Worm (Caenorhabditis elegans): ENCODE results near the gene Y39A3CL.4.
"Not testable (repeated sequence)": the region's sequence is repeated elsewhere in the genome, so short reads cannot be mapped to it uniquely, and the experiment has no call there.

DNA sequence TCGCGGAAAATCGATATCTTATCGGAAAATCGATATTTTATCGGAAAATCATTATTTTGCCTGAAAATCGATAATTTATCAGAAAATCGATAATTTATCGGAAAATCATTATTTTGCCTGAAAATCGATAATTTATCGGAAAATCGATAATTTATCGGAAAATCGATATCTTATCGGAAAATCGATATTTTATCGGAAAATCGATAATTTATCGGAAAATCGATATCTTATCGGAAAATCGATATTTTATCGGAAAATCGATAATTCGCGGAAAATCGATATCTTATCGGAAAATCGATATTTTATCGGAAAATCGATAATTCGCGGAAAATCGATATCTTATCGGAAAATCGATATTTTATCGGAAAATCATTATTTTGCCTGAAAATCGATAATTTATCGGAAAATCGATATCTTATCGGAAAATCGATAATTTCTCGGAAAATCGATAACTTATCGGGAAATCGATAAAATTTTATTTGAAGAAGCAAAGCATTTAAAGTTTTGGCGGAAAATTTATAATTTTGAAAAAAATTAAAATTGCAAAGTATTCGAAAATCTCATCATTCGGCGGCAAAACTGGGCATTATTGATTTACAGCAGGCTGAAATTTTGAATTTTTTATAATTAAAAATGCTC, 29.5 kb upstream of the Y39A3CL.4 start:
- TF ChIP-seq cog-1 (tag; optimal IDR thresholded peaks at IDR 0.05); klf-2 (GFP tag; conservative IDR thresholded peaks at IDR 0.05): not testable (repeated sequence)

Measured in whole organism, midembryonic.